Worm (Caenorhabditis elegans): ENCODE measurements around the gene C36H8.1.

Gene C36H8.1

ce11 chrIV:12748760-12749159 lies 4.1 kb upstream of the C36H8.1 start:
- TF ChIP-seq unc-55 (GFP tag; optimal IDR thresholded peaks at IDR 0.05) (no peak), pros-1 (tag; optimal IDR thresholded peaks at IDR 0.05) (no peak), fax-1 (tag; optimal IDR thresholded peaks at IDR 0.05) (no peak), dve-1 (tag; optimal IDR thresholded peaks at IDR 0.05) (no peak), unc-3 (GFP tag; conservative IDR thresholded peaks at IDR 0.05) (no peak), unc-3 (tag; optimal IDR thresholded peaks at IDR 0.05) (no peak), ztf-16 (tag; optimal IDR thresholded peaks at IDR 0.05) (no peak), ceh-2 (tag; optimal IDR thresholded peaks at IDR 0.05) (no peak), ahr-1 (tag; optimal IDR thresholded peaks at IDR 0.05) (no peak), nhr-232 (tag; optimal IDR thresholded peaks at IDR 0.05) (no peak), pha-2 (tag; optimal IDR thresholded peaks at IDR 0.05) (no peak), ceh-45 (GFP tag; IDR thresholded peaks at IDR 0.05) (no peak), pag-3 (tag; optimal IDR thresholded peaks at IDR 0.05; ENCODE audit: borderline replicate concordance) (no peak), ets-4 (tag; optimal IDR thresholded peaks at IDR 0.05) (no peak), hlh-30 (tag; optimal IDR thresholded peaks at IDR 0.05; ENCODE audit: insufficient read depth) (no peak), hlh-15 (tag; optimal IDR thresholded peaks at IDR 0.05) (no peak), K09A11.1 (tag; optimal IDR thresholded peaks at IDR 0.05; ENCODE audit: insufficient read depth) (no peak), F13H6.1 (tag; optimal IDR thresholded peaks at IDR 0.05) (no peak), eyg-1 (tag; optimal IDR thresholded peaks at IDR 0.05) (no peak)

DNA sequence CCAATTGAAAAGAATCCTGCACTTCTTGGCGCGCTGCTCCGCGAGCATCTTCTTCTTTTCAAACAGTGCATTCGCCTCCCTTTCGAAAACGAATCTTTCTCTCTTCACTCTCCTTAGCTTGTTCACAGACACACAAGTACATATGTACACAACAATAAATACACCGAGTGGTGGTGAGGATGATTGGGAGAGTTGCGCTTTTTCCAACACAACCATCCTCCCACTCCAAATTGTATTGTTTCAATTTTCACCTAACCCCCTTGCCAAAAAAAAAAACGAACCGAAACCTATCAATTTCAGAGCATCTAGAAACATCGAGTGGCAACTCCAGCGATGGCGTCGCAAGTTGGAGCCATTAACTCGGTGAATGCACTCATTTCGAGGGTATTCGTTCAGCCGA lies 1.7 kb upstream of the C36H8.1 start, which contains the start of gene inx-6:
TSS of gene inx-6 (plus strand) at position 301 of the 400 bp plus-strand sequence.
- TF ChIP-seq pqm-1 (tag; optimal IDR thresholded peaks at IDR 0.05) (no peak), dve-1 (tag; optimal IDR thresholded peaks at IDR 0.05) (no peak), sox-4 (tag; optimal IDR thresholded peaks at IDR 0.05) (no peak), C38D4.7 (GFP tag; optimal IDR thresholded peaks at IDR 0.05) (no peak), pha-2 (tag; optimal IDR thresholded peaks at IDR 0.05) (no peak), pros-1 (tag; optimal IDR thresholded peaks at IDR 0.05) (no peak), tbx-2 (tag; optimal IDR thresholded peaks at IDR 0.05) (no peak), npax-4 (tag; optimal IDR thresholded peaks at IDR 0.05) (no peak)

DNA sequence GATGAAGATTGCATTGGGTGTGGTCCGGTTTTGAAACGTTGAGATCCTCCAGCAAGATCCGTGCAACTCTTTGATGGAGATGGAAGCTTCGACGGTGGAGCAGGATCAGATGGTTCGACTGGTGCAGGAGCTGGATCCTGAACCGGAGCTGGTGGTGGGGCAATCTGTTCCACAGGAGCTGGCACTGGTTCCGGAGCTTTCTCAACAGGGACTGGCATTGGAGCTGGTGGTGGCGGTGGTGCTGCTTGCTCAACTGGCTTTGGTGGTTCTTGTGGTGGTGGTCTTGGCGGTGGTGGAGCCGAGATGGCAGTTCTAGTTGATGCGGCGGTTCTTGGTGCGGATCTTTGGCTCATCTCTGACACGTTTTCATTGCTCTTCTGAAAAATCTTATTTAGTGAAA lies 933 bp downstream of the C36H8.1 start:
- TF ChIP-seq hlh-13 (GFP tag; optimal IDR thresholded peaks at IDR 0.05) (no peak), pha-2 (tag; optimal IDR thresholded peaks at IDR 0.05) (no peak), fkh-10 (GFP tag; optimal IDR thresholded peaks at IDR 0.05) (no peak), ceh-30 (tag; optimal IDR thresholded peaks at IDR 0.05) (no peak), fkh-6 (tag; optimal IDR thresholded peaks at IDR 0.05) (no peak), T23F11.4 (GFP tag; optimal IDR thresholded peaks at IDR 0.05) (no peak), ets-4 (tag; optimal IDR thresholded peaks at IDR 0.05) (no peak), pros-1 (tag; optimal IDR thresholded peaks at IDR 0.05) (no peak), ceh-31 (tag; optimal IDR thresholded peaks at IDR 0.05) (no peak), lin-11 (tag; optimal IDR thresholded peaks at IDR 0.05) (no peak), ceh-18 (tag; optimal IDR thresholded peaks at IDR 0.05) (no peak), pax-1 (tag; optimal IDR thresholded peaks at IDR 0.05) (no peak), tbx-7 (tag; optimal IDR thresholded peaks at IDR 0.05) (no peak), dmd-4 (tag; optimal IDR thresholded peaks at IDR 0.05; ENCODE audit: borderline replicate concordance) (no peak), tbx-2 (tag; optimal IDR thresholded peaks at IDR 0.05) (no peak)

DNA sequence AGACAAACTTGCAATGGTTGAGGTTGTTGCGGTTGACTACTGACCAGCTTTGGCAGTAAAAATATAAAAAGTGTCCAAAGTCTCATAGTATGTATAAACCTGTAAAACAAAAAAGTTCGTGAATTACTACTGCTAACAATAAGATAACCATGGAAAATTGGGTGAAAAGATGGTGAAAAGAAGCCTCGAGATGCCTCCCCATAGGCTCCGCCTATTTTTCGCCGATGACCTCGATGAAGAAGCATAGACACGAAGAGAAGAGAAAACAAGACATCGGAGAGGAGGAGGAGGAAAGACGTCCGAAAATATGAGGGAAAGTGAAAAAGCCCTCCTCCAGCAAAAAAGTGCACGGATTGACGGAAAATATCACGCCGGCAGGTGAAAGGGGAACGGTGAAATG lies 3.2 kb downstream of the C36H8.1 start, which contains the start of gene T23F6.5:
TSS of gene T23F6.5 (minus strand) at position 101 of the 400 bp plus-strand sequence.
- TF ChIP-seq nhr-11 (tag; optimal IDR thresholded peaks at IDR 0.05): no peak
- TF ChIP-seq F13H6.1 (tag; optimal IDR thresholded peaks at IDR 0.05): no peak
- TF ChIP-seq zip-5 (tag; optimal IDR thresholded peaks at IDR 0.05): no peak
- no peak for TF ChIP-seq elt-4 (tag; optimal IDR thresholded peaks at IDR 0.05)
- no peak for TF ChIP-seq pha-2 (tag; optimal IDR thresholded peaks at IDR 0.05)

Measured in whole organism, late embryonic.